Fruit fly (Drosophila melanogaster) whole organism, embryonic: ENCODE measurements around the gene CG43759.

Experiments used
- CG10366 ChIP-seq: fragments of 200-800 bp; sonication (Bioruptor generic); IDR thresholded peaks from 2 replicates; pipeline ENCODE4 v1.3.6; 2022; ENCODE audit warnings: missing biosample characterization, missing genetic modification characterization
- CG10979 ChIP-seq: fragments of 200-800 bp; sonication (Bioruptor generic); optimal IDR thresholded peaks from 2 replicates; lab custom pipeline; 2018; ENCODE audit warnings: missing biosample characterization, mild to moderate bottlenecking, missing genetic modification characterization, moderate library complexity
- CG11696 ChIP-seq: fragments of 200-800 bp; sonication (Bioruptor generic); IDR thresholded peaks from 2 replicates; pipeline ENCODE4 v1.3.6; 2022; ENCODE audit warnings: missing biosample characterization, missing genetic modification characterization
- CG12071 ChIP-seq: fragments of 200-800 bp; sonication (Bioruptor generic); optimal IDR thresholded peaks from 3 replicates; lab custom pipeline; 2018; ENCODE audit warnings: missing biosample characterization, mild to moderate bottlenecking, missing genetic modification characterization
- CG12219 ChIP-seq: fragments of 200-800 bp; sonication (Bioruptor generic); optimal IDR thresholded peaks from 3 replicates; lab custom pipeline; 2018; ENCODE audit warnings: missing biosample characterization, mild to moderate bottlenecking, missing genetic modification characterization
- CG12769 ChIP-seq: fragments of 200-800 bp; sonication (Bioruptor generic); optimal IDR thresholded peaks from 2 replicates; lab custom pipeline; 2019; ENCODE audit warnings: missing biosample characterization, mild to moderate bottlenecking, missing genetic modification characterization, moderate library complexity
- CG13287 ChIP-seq: fragments of 200-800 bp; sonication (Bioruptor generic); IDR thresholded peaks from 2 replicates; pipeline ENCODE4 v1.3.6; 2022; ENCODE audit warnings: missing biosample characterization, missing genetic modification characterization; ENCODE audit not compliant: partially characterized antibody
- CG14667 ChIP-seq: fragments of 200-800 bp; sonication (Bioruptor generic); IDR thresholded peaks from 2 replicates; pipeline ENCODE4 v1.3.6; 2022; ENCODE audit warnings: missing biosample characterization, missing genetic modification characterization
- CG17385 ChIP-seq: fragments of 200-800 bp; sonication (Bioruptor generic); optimal IDR thresholded peaks from 3 replicates; lab custom pipeline; 2018; ENCODE audit warnings: missing biosample characterization, mild to moderate bottlenecking, missing genetic modification characterization
- CG2199 ChIP-seq: fragments of 200-800 bp; sonication (Bioruptor generic); IDR thresholded peaks from 3 replicates; pipeline ENCODE4 v1.3.6; 2022; ENCODE audit warnings: missing biosample characterization, missing genetic modification characterization
- CG32767 ChIP-seq: fragments of 200-800 bp; sonication (Bioruptor generic); IDR thresholded peaks from 2 replicates; pipeline ENCODE4 v1.3.6; 2022; ENCODE audit warnings: missing biosample characterization, missing genetic modification characterization
- CG4820 ChIP-seq: fragments of 200-800 bp; sonication (Bioruptor generic); optimal IDR thresholded peaks from 3 replicates; lab custom pipeline; 2016; ENCODE audit warnings: missing biosample characterization, missing genetic modification characterization
- CG6791 ChIP-seq: fragments of 200-800 bp; sonication (Bioruptor generic); IDR thresholded peaks from 3 replicates; pipeline ENCODE4 v1.3.6; 2022; ENCODE audit warnings: missing biosample characterization, missing genetic modification characterization; ENCODE audit not compliant: partially characterized antibody
- CG7556 ChIP-seq: fragments of 200-800 bp; sonication (Bioruptor generic); optimal IDR thresholded peaks from 2 replicates; lab custom pipeline; 2017; ENCODE audit warnings: missing biosample characterization, mild to moderate bottlenecking, missing genetic modification characterization
- CG7963 ChIP-seq: fragments of 200-800 bp; sonication (Bioruptor generic); IDR thresholded peaks from 3 replicates; pipeline ENCODE4 v1.3.6; 2022; ENCODE audit warnings: missing biosample characterization, missing genetic modification characterization; ENCODE audit not compliant: partially characterized antibody
- CG8388 ChIP-seq: fragments of 200-800 bp; sonication (Bioruptor generic); optimal IDR thresholded peaks from 2 replicates; lab custom pipeline; 2019; ENCODE audit warnings: missing biosample characterization, mild to moderate bottlenecking, missing genetic modification characterization, moderate library complexity
- CG9817 ChIP-seq: fragments of 200-800 bp; sonication (Bioruptor generic); optimal IDR thresholded peaks from 2 replicates; lab custom pipeline; 2018; ENCODE audit warnings: missing biosample characterization, mild to moderate bottlenecking, missing genetic modification characterization, moderate library complexity
- Dek ChIP-seq: fragments of 200-800 bp; sonication (Bioruptor generic); optimal IDR thresholded peaks from 3 replicates; lab custom pipeline; 2019; ENCODE audit warnings: missing biosample characterization, mild to moderate bottlenecking, missing genetic modification characterization, moderate library complexity
- Dip2 ChIP-seq: fragments of 200-800 bp; sonication (Bioruptor generic); IDR thresholded peaks from 2 replicates; pipeline ENCODE4 v1.3.6; 2022; ENCODE audit warnings: missing biosample characterization, missing genetic modification characterization
- E2f1 ChIP-seq: fragments of 200-800 bp; sonication (Bioruptor generic); IDR thresholded peaks from 2 replicates; pipeline ENCODE4 v1.3.6; 2022; ENCODE audit warnings: missing biosample characterization, missing genetic modification characterization
- Ets97D ChIP-seq: fragments of 200-800 bp; sonication (Bioruptor generic); optimal IDR thresholded peaks from 3 replicates; lab custom pipeline; 2016; ENCODE audit warnings: missing biosample characterization, missing genetic modification characterization
- H15 ChIP-seq: fragments of 200-800 bp; sonication (Bioruptor generic); IDR thresholded peaks from 3 replicates; pipeline ENCODE4 v1.3.6; 2022; ENCODE audit warnings: missing biosample characterization, missing genetic modification characterization
- Max ChIP-seq: fragments of 200-800 bp; sonication (Bioruptor generic); optimal IDR thresholded peaks from 2 replicates; lab custom pipeline; 2016; ENCODE audit warnings: missing biosample characterization, mild to moderate bottlenecking, missing genetic modification characterization
- Meics ChIP-seq: fragments of 200-800 bp; sonication (Bioruptor generic); optimal IDR thresholded peaks from 2 replicates; lab custom pipeline; 2017; ENCODE audit warnings: missing biosample characterization, mild to moderate bottlenecking, missing genetic modification characterization
- Mes4 ChIP-seq: fragments of 200-800 bp; sonication (Bioruptor generic); optimal IDR thresholded peaks from 2 replicates; lab custom pipeline; 2016; ENCODE audit warnings: missing biosample characterization, missing genetic modification characterization
- NC2α ChIP-seq: fragments of 200-800 bp; sonication (Bioruptor generic); optimal IDR thresholded peaks from 2 replicates; lab custom pipeline; 2016; ENCODE audit warnings: missing biosample characterization, missing genetic modification characterization
- NC2β ChIP-seq: fragments of 200-800 bp; sonication (Bioruptor generic); optimal IDR thresholded peaks from 2 replicates; lab custom pipeline; 2016; ENCODE audit warnings: missing biosample characterization, missing genetic modification characterization
- Pdp1 ChIP-seq, 2 experiments: fragments of 200-800 bp; sonication (Bioruptor generic); optimal IDR thresholded peaks; 3 replicates each; lab custom pipeline; 2016; ENCODE audit warnings: missing biosample characterization in 2 of 2, missing genetic modification characterization in 2 of 2, mild to moderate bottlenecking in 1 of 2, moderate library complexity in 1 of 2
- Rfx ChIP-seq: fragments of 200-800 bp; sonication (Bioruptor generic); IDR thresholded peaks from 2 replicates; pipeline ENCODE4 v1.3.6; 2022; ENCODE audit warnings: missing biosample characterization, missing genetic modification characterization
- Spps ChIP-seq: fragments of 200-800 bp; sonication (Bioruptor generic); optimal IDR thresholded peaks from 2 replicates; lab custom pipeline; 2018; ENCODE audit warnings: missing biosample characterization, mild to moderate bottlenecking, missing genetic modification characterization
- Usf ChIP-seq: fragments of 200-800 bp; sonication (Bioruptor generic); optimal IDR thresholded peaks from 2 replicates; lab custom pipeline; 2017; ENCODE audit warnings: missing genotype, missing biosample characterization, missing genetic modification characterization
- ac ChIP-seq: fragments of 200-800 bp; sonication (Bioruptor generic); optimal IDR thresholded peaks from 3 replicates; lab custom pipeline; 2017; ENCODE audit warnings: missing biosample characterization, mild to moderate bottlenecking, missing genetic modification characterization
- ap ChIP-seq: fragments of 200-800 bp; sonication (Bioruptor generic); IDR thresholded peaks from 2 replicates; pipeline ENCODE4 v1.3.6; 2022; ENCODE audit warnings: missing biosample characterization, missing genetic modification characterization
- bcd ChIP-seq: fragments of 200-800 bp; sonication (Bioruptor generic); optimal IDR thresholded peaks from 2 replicates; lab custom pipeline; 2017; ENCODE audit warnings: missing biosample characterization, mild to moderate bottlenecking, missing genetic modification characterization
- chn ChIP-seq: fragments of 200-800 bp; sonication (Bioruptor generic); optimal IDR thresholded peaks from 2 replicates; lab custom pipeline; 2016; ENCODE audit warnings: missing biosample characterization, missing genetic modification characterization
- dati ChIP-seq: fragments of 200-800 bp; sonication (Bioruptor generic); IDR thresholded peaks from 2 replicates; pipeline ENCODE4 v1.3.6; 2022; ENCODE audit warnings: missing biosample characterization, missing genetic modification characterization
- gcm ChIP-seq: fragments of 200-800 bp; sonication (Bioruptor generic); optimal IDR thresholded peaks from 2 replicates; lab custom pipeline; 2019; ENCODE audit warnings: missing biosample characterization, mild to moderate bottlenecking, missing genetic modification characterization, moderate library complexity
- gsb ChIP-seq: fragments of 200-800 bp; sonication (Bioruptor generic); IDR thresholded peaks from 2 replicates; pipeline ENCODE4 v1.3.6; 2022; ENCODE audit warnings: missing biosample characterization, missing genetic modification characterization
- mld ChIP-seq: fragments of 200-800 bp; sonication (Bioruptor generic); IDR thresholded peaks from 3 replicates; pipeline ENCODE4 v1.3.6; 2022; ENCODE audit warnings: missing biosample characterization, missing genetic modification characterization; ENCODE audit not compliant: partially characterized antibody
- pfk ChIP-seq: fragments of 200-800 bp; sonication (Bioruptor generic); optimal IDR thresholded peaks from 2 replicates; lab custom pipeline; 2018; ENCODE audit warnings: missing biosample characterization, mild to moderate bottlenecking, missing genetic modification characterization, moderate library complexity
- pho ChIP-seq: fragments of 200-800 bp; sonication (Bioruptor generic); optimal IDR thresholded peaks from 2 replicates; lab custom pipeline; 2016; ENCODE audit warnings: missing biosample characterization, missing genetic modification characterization
- pnt ChIP-seq: fragments of 200-800 bp; sonication (Bioruptor generic); optimal IDR thresholded peaks from 3 replicates; lab custom pipeline; 2016; ENCODE audit warnings: missing biosample characterization, missing genetic modification characterization
- prd ChIP-seq, 3 experiments: fragments of >200 bp in 2 of 3; fragments of 200-800 bp in 1 of 3; sonication (Bioruptor generic) in 1 of 3; optimal IDR thresholded peaks in 2 of 3; IDR thresholded peaks in 1 of 3; 2 replicates in 2 of 3; 3 replicates in 1 of 3; pipeline versions ENCODE4 v1.3.6 to Lab custom; 2017 to 2022; ENCODE audit warnings: missing biosample characterization in 1 of 3, missing genetic modification characterization in 1 of 3
- repo ChIP-seq: fragments of 200-800 bp; sonication (Bioruptor generic); optimal IDR thresholded peaks from 2 replicates; lab custom pipeline; 2016; ENCODE audit warnings: missing biosample characterization, missing genetic modification characterization
- ro ChIP-seq: fragments of 200-800 bp; sonication (Bioruptor generic); IDR thresholded peaks from 2 replicates; pipeline ENCODE4 v1.3.6; 2022; ENCODE audit warnings: missing biosample characterization, missing genetic modification characterization
- row ChIP-seq: fragments of 200-800 bp; sonication (Bioruptor generic); IDR thresholded peaks from 3 replicates; pipeline ENCODE4 v1.3.6; 2022; ENCODE audit warnings: missing biosample characterization, missing genetic modification characterization
- run ChIP-seq: fragments of 200-800 bp; sonication (Bioruptor generic); optimal IDR thresholded peaks from 3 replicates; lab custom pipeline; 2018; ENCODE audit warnings: missing biosample characterization, mild to moderate bottlenecking, missing genetic modification characterization
- trh ChIP-seq: fragments of 200-800 bp; sonication (Bioruptor generic); optimal IDR thresholded peaks from 2 replicates; lab custom pipeline; 2016; ENCODE audit warnings: missing biosample characterization, missing genetic modification characterization
- unc-4 ChIP-seq: fragments of 200-800 bp; sonication (Bioruptor generic); IDR thresholded peaks from 2 replicates; pipeline ENCODE4 v1.3.6; 2022; ENCODE audit warnings: missing biosample characterization, missing genetic modification characterization; ENCODE audit not compliant: partially characterized antibody

Gene CG43759

dm6 chrX:18938127-18938939, 8.2 kb downstream of the CG43759 start (continued):
- TF ChIP-seq H15 (GFP tag; lab: Robert Waterston, UW): no peak
- TF ChIP-seq CG10979: peak; percentile 73
- peak; percentile 71 for TF ChIP-seq CG7556
- TF ChIP-seq NC2β: no peak
- peak; percentile 29 for TF ChIP-seq bcd
- TF ChIP-seq CG8388: peak; percentile 78
- TF ChIP-seq Max: no peak
- peak; percentile 49; the same call in 1 of the 2 replicates for TF ChIP-seq E2f1 (GFP tag; lab: Robert Waterston, UW)
- peak; percentile 41 for TF ChIP-seq Usf (GFP tag; lab: Kevin White, UChicago)
- no peak for TF ChIP-seq CG7963
- TF ChIP-seq run (tag; lab: Kevin White, UChicago): no peak
- TF ChIP-seq Dek: peak; percentile 35
- TF ChIP-seq CG14667 (GFP tag; lab: Robert Waterston, UW): no peak
- peak; percentile 39 for TF ChIP-seq CG10366 (GFP tag; lab: Robert Waterston, UW)
- no peak for TF ChIP-seq CG12769 (tag; lab: Kevin White, UChicago)
- peak; percentile 42 for TF ChIP-seq CG17385 (GFP tag; lab: Kevin White, UChicago)
- TF ChIP-seq ap (GFP tag; lab: Robert Waterston, UW): no peak
- TF ChIP-seq dati: no peak
- no peak for TF ChIP-seq Dip2 (GFP tag; lab: Robert Waterston, UW)
- no peak for TF ChIP-seq pnt (GFP tag; lab: Kevin White, UChicago)
- no peak for TF ChIP-seq gsb (GFP tag; lab: Robert Waterston, UW)
- no peak for TF ChIP-seq ro (GFP tag; lab: Robert Waterston, UW)
- no peak for TF ChIP-seq NC2α (GFP tag; lab: Kevin White, UChicago)
- TF ChIP-seq CG12071 (GFP tag; lab: Kevin White, UChicago): no peak
- TF ChIP-seq CG12219 (GFP tag; lab: Kevin White, UChicago): no peak
- peak; percentile 23 for TF ChIP-seq Spps
- TF ChIP-seq Mes4: no peak
- TF ChIP-seq CG6791: no peak
- TF ChIP-seq CG13287 (GFP tag; lab: Robert Waterston, UW): no peak
- no peak for TF ChIP-seq unc-4 (GFP tag; lab: Robert Waterston, UW)
- no peak for TF ChIP-seq trh (GFP tag; lab: Kevin White, UChicago)
- TF ChIP-seq CG32767 (GFP tag; lab: Robert Waterston, UW): peak; percentile 44; the same call in 1 of the 2 replicates
- peak; percentile 13 for TF ChIP-seq CG4820 (GFP tag; lab: Kevin White, UChicago)
- TF ChIP-seq CG9817 (tag; lab: Kevin White, UChicago): peak; percentile 37
- TF ChIP-seq Meics (GFP tag; lab: Kevin White, UChicago): peak; percentile 32
- no peak for TF ChIP-seq Ets97D
- TF ChIP-seq row (GFP tag; lab: Robert Waterston, UW): peak; percentile 80
- TF ChIP-seq repo: no peak
- peak; percentile 73 for TF ChIP-seq Rfx (GFP tag; lab: Robert Waterston, UW)
- TF ChIP-seq ac: peak; percentile 43
- TF ChIP-seq Pdp1 (GFP tag; optimal IDR thresholded peaks at IDR 0.05; lab: Kevin White, UChicago): peak; percentile 18 to 41
- no peak for TF ChIP-seq pfk
- no peak for TF ChIP-seq mld (GFP tag; lab: Robert Waterston, UW)
- TF ChIP-seq CG11696 (GFP tag; lab: Robert Waterston, UW): no peak
- no peak for TF ChIP-seq chn (GFP tag; lab: Kevin White, UChicago)
- no peak for TF ChIP-seq pho (GFP tag; lab: Kevin White, UChicago)
- peak; percentile 71 for TF ChIP-seq gcm (GFP tag; lab: Kevin White, UChicago)
- TF ChIP-seq CG2199 (GFP tag; lab: Robert Waterston, UW): peak; percentile 96
- no peak for TF ChIP-seq prd (optimal IDR thresholded peaks at IDR 0.05; lab: Kevin White, UChicago)
- TF ChIP-seq prd (GFP tag; IDR thresholded peaks at IDR 0.05; lab: Robert Waterston, UW): peak; percentile 60; the same call in 2 of the 3 replicates
